Worm (Caenorhabditis elegans) whole organism, early embryonic: ENCODE results near the gene cha-1.
"Not testable (repeated sequence)": the region's sequence is repeated elsewhere in the genome, so short reads cannot be mapped to it uniquely, and the experiment has no call there.

Source experiments
- B0310.2 ChIP-seq: sonication (generic microtip); optimal IDR thresholded peaks from 2 replicates; lab custom pipeline; 2016; ENCODE audit warnings: mild to moderate bottlenecking, missing genetic modification characterization, missing compliant biosample characterization
- F13C5.2 ChIP-seq: sonication (generic microtip); optimal IDR thresholded peaks from 2 replicates; lab custom pipeline; 2017; ENCODE audit warnings: mild to moderate bottlenecking, missing genetic modification characterization, inconsistent platforms, missing compliant biosample characterization
- aly-1 ChIP-seq: sonication (generic microtip); optimal IDR thresholded peaks from 2 replicates; lab custom pipeline; 2016; ENCODE audit warnings: missing genetic modification characterization, missing compliant biosample characterization
- ama-1 ChIP-seq: fragments of 150-350 bp; optimal IDR thresholded peaks from 2 replicates; lab custom pipeline; 2014
- ceh-13 ChIP-seq: fragments of 200-800 bp; sonication (Bioruptor generic); optimal IDR thresholded peaks from 2 replicates; lab custom pipeline; 2018; ENCODE audit warnings: mild to moderate bottlenecking, missing genetic modification characterization, missing compliant biosample characterization
- ceh-36 ChIP-seq: sonication (generic microtip); optimal IDR thresholded peaks from 2 replicates; lab custom pipeline; 2016; ENCODE audit warnings: missing genetic modification characterization, inconsistent platforms, missing compliant biosample characterization
- ets-7 ChIP-seq: sonication (generic microtip); optimal IDR thresholded peaks from 2 replicates; lab custom pipeline; 2016; ENCODE audit warnings: missing genotype, missing genetic modification characterization, missing compliant biosample characterization
- flt-1 ChIP-seq: fragments of 200-800 bp; sonication (Bioruptor generic); IDR thresholded peaks from 2 replicates; pipeline ENCODE4 v1.3.6; 2022; ENCODE audit warnings: missing genetic modification characterization, missing compliant biosample characterization
- hmbx-1 ChIP-seq: sonication (generic microtip); optimal IDR thresholded peaks from 2 replicates; lab custom pipeline; 2016; ENCODE audit warnings: mild to moderate bottlenecking, missing genetic modification characterization, missing compliant biosample characterization
- hmg-4 ChIP-seq: fragments of 200-800 bp; sonication (Bioruptor generic); optimal IDR thresholded peaks from 2 replicates; lab custom pipeline; 2018; ENCODE audit warnings: mild to moderate bottlenecking, missing genetic modification characterization, missing compliant biosample characterization
- hnd-1 ChIP-seq: sonication (generic microtip); optimal IDR thresholded peaks from 2 replicates; lab custom pipeline; 2016; ENCODE audit warnings: missing genetic modification characterization, missing compliant biosample characterization
- pes-1 ChIP-seq: fragments of 200-800 bp; sonication (Bioruptor generic); IDR thresholded peaks from 2 replicates; pipeline ENCODE4 v1.3.6; 2022; ENCODE audit warnings: missing genetic modification reagents, missing genetic modification characterization, missing compliant biosample characterization
- scrt-1 ChIP-seq: fragments of 200-800 bp; sonication (Bioruptor generic); IDR thresholded peaks from 2 replicates; pipeline ENCODE4 v1.3.6; 2022; ENCODE audit warnings: missing genetic modification characterization, missing compliant biosample characterization
- sea-1 ChIP-seq: fragments of 200-800 bp; sonication (Bioruptor generic); conservative IDR thresholded peaks from 2 replicates; pipeline ENCODE4 v1.3.6; 2022; ENCODE audit warnings: missing genetic modification characterization, missing compliant biosample characterization
- tbx-11 ChIP-seq: fragments of 200-800 bp; sonication (Bioruptor generic); IDR thresholded peaks from 2 replicates; pipeline ENCODE4 v1.3.6; 2022; ENCODE audit warnings: missing genetic modification characterization, missing compliant biosample characterization
- tbx-37 ChIP-seq: fragments of 200-800 bp; sonication (Bioruptor generic); conservative IDR thresholded peaks from 2 replicates; pipeline ENCODE4 v1.3.6; 2022; ENCODE audit warnings: missing genetic modification reagents, missing genetic modification characterization, missing compliant biosample characterization
- tra-4 ChIP-seq: sonication (generic microtip); optimal IDR thresholded peaks from 2 replicates; lab custom pipeline; 2017; ENCODE audit warnings: missing genetic modification characterization, missing compliant biosample characterization

cha-1 gene

DNA sequence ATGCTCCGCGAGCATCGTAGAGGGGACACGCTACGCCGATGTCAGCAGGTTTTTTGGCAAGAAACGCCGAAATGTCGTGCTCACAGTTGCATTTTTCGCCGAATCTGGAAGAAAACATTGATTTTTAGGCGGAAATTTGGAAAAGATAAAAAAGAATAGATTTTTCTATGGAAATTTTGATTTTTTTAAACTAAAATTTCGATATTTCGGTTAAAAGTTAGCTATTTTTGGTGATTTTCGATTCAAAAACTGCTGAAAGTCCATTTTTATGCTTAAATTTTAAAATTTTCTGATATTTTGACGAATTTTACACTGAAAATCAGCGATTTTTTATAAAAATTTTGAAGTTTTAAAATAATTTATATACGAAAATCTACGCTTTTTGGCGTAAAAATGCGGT, 27.1 kb downstream of the cha-1 start:
- no peak for TF ChIP-seq hmg-4 (GFP tag; lab: Kevin White, UChicago)
- no peak for TF ChIP-seq ceh-36
- TF ChIP-seq tra-4 (tag; lab: Kevin White, UChicago): no peak
- TF ChIP-seq ama-1 (lab: Kevin White, UChicago): no peak
- no peak for TF ChIP-seq sea-1
- no peak for TF ChIP-seq pes-1 (GFP tag; lab: Robert Waterston, UW)
- no peak for TF ChIP-seq ceh-13
- no peak for TF ChIP-seq ets-7 (tag; lab: Kevin White, UChicago)
- TF ChIP-seq hmbx-1: no peak
- TF ChIP-seq scrt-1 (GFP tag; lab: Robert Waterston, UW): no peak
- no peak for TF ChIP-seq B0310.2
- TF ChIP-seq tbx-37 (GFP tag; lab: Robert Waterston, UW): no peak
- TF ChIP-seq F13C5.2 (tag; lab: Kevin White, UChicago): no peak
- TF ChIP-seq aly-1 (tag; lab: Kevin White, UChicago): no peak
- no peak for TF ChIP-seq hnd-1 (tag; lab: Kevin White, UChicago)
- TF ChIP-seq tbx-11 (GFP tag; lab: Robert Waterston, UW): no peak
- TF ChIP-seq flt-1 (GFP tag; lab: Robert Waterston, UW): no peak

- no peak for TF ChIP-seq hmbx-1
- no peak for TF ChIP-seq hnd-1 (tag; lab: Kevin White, UChicago)
- no peak for TF ChIP-seq tbx-37 (GFP tag; lab: Robert Waterston, UW)
- no peak for TF ChIP-seq B0310.2
- TF ChIP-seq tbx-11 (GFP tag; lab: Robert Waterston, UW): no peak
- no peak for TF ChIP-seq ama-1 (lab: Kevin White, UChicago)
- TF ChIP-seq ceh-13: no peak
- no peak for TF ChIP-seq sea-1
- no peak for TF ChIP-seq pes-1 (GFP tag; lab: Robert Waterston, UW)
- no peak for TF ChIP-seq F13C5.2 (tag; lab: Kevin White, UChicago)
- TF ChIP-seq aly-1 (tag; lab: Kevin White, UChicago): no peak
- TF ChIP-seq tra-4 (tag; lab: Kevin White, UChicago): no peak
- TF ChIP-seq scrt-1 (GFP tag; lab: Robert Waterston, UW): no peak
- TF ChIP-seq hmg-4 (GFP tag; lab: Kevin White, UChicago): no peak
Observed at ce11 chrIV:3593513-3593912, 31.0 kb downstream of the cha-1 start, which contains the start of gene taf-2. TSS of gene taf-2 (minus strand) at chrIV:3593613.

ce11 chrIV:3590821-3591220, 33.7 kb downstream of the cha-1 start:
- TF ChIP-seq pes-1 (GFP tag; lab: Robert Waterston, UW) (no peak), tbx-11 (GFP tag; lab: Robert Waterston, UW) (no peak), tbx-37 (GFP tag; lab: Robert Waterston, UW) (no peak), ceh-13 (no peak), hmbx-1 (no peak), scrt-1 (GFP tag; lab: Robert Waterston, UW) (no peak), aly-1 (tag; lab: Kevin White, UChicago) (no peak), sea-1 (no peak), flt-1 (GFP tag; lab: Robert Waterston, UW) (no peak), hnd-1 (tag; lab: Kevin White, UChicago) (no peak)

DNA sequence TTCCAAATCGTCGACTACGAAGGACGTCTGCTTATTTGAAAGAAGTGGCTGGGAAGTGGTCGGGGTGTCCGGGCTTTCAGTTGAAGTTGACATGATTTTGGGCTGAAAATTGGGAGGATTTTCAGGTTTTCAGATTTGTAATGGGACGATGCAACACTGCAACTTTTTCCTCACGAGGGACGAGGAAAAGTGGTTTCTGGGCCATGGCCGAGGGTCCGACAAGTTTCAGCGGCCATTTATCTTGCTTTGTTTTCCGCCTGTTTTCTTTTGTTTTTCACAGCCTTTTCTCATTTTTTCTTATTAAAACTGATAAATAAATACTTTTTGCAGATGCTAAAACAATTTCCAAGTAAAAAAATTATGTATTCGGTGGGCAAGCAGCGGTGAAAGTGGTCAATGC, 41.7 kb downstream of the cha-1 start, which contains the start of gene blos-7:
Gene blos-7 (minus strand): TSS at position 101 of the 400 bp plus-strand sequence.
- TF ChIP-seq F13C5.2 (tag; lab: Kevin White, UChicago); B0310.2; hnd-1 (tag; lab: Kevin White, UChicago): not testable (repeated sequence)

DNA sequence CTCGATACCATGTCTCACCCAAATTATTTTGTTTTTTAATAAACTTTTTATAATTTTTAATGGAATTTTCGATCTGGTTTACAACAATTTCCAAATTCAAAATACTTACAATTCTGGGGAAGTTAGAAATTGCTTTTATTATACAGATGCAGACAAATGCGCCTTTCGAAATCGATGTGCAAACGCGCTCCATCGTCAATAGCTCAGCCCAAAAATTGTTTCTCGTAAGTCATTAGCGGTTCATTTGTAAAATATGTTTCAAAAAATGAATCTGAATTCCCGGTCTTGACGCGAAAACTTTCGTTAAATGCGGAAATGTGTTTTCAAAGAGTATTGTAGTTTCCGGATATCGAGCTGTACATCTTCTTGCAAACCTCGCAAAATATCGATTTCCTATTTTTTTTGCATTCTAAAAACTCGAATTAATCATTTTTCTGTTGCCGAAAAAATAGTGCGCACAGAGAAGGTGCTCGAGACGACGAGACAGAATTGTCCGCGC, 45.0 kb downstream of the cha-1 start, which contains the start of gene Y37E11B.1:
Gene Y37E11B.1 (plus strand): TSS at position 145 of the 499 bp plus-strand sequence.
- no peak for TF ChIP-seq ama-1 (lab: Kevin White, UChicago)
- no peak for TF ChIP-seq ceh-36
- no peak for TF ChIP-seq F13C5.2 (tag; lab: Kevin White, UChicago)
- no peak for TF ChIP-seq hnd-1 (tag; lab: Kevin White, UChicago)
- TF ChIP-seq hmbx-1: no peak
- no peak for TF ChIP-seq sea-1
- no peak for TF ChIP-seq ceh-13
- TF ChIP-seq tbx-37 (GFP tag; lab: Robert Waterston, UW): no peak
- no peak for TF ChIP-seq hmg-4 (GFP tag; lab: Kevin White, UChicago)
- no peak for TF ChIP-seq aly-1 (tag; lab: Kevin White, UChicago)
- no peak for TF ChIP-seq pes-1 (GFP tag; lab: Robert Waterston, UW)
- TF ChIP-seq tra-4 (tag; lab: Kevin White, UChicago): no peak
- no peak for TF ChIP-seq B0310.2
- TF ChIP-seq ets-7 (tag; lab: Kevin White, UChicago): no peak
- TF ChIP-seq flt-1 (GFP tag; lab: Robert Waterston, UW): no peak
- TF ChIP-seq tbx-11 (GFP tag; lab: Robert Waterston, UW): no peak
- TF ChIP-seq scrt-1 (GFP tag; lab: Robert Waterston, UW): no peak

- TF ChIP-seq sea-1 (no peak), tbx-11 (GFP tag; lab: Robert Waterston, UW) (no peak), hnd-1 (tag; lab: Kevin White, UChicago) (no peak), ets-7 (tag; lab: Kevin White, UChicago) (no peak), scrt-1 (GFP tag; lab: Robert Waterston, UW) (no peak), pes-1 (GFP tag; lab: Robert Waterston, UW) (no peak), F13C5.2 (tag; lab: Kevin White, UChicago) (no peak), B0310.2 (no peak), tra-4 (tag; lab: Kevin White, UChicago) (no peak), hmbx-1 (no peak), ama-1 (lab: Kevin White, UChicago) (no peak), hmg-4 (GFP tag; lab: Kevin White, UChicago) (no peak), ceh-13 (no peak)
Observed at ce11 chrIV:3578667-3579066, 45.8 kb downstream of the cha-1 start.

DNA sequence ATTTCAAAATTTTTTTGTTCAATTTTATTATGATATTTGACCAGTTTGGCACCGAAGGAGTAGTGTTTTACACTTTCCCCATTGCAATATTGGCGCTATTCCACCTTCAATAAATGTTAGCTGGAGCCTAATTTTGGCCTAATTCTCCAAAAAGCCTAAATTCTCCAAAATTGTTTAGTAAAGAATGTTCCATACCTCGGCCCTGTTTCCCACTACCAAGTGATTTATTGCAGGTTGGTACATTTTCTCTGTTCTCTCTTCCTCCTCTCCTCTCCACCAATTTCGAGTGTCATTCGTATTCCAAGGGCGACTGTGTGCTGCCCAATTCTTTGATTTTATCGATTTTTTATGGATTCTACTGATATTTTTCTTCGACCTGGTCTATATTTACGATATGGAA, 46.3 kb downstream of the cha-1 start, which contains the start of gene Y37E11B.2:
Gene Y37E11B.2 (plus strand): TSS at position 301 of the 400 bp plus-strand sequence.
- TF ChIP-seq ceh-13 (no peak), tbx-11 (GFP tag; lab: Robert Waterston, UW) (no peak), hmg-4 (GFP tag; lab: Kevin White, UChicago) (no peak), tbx-37 (GFP tag; lab: Robert Waterston, UW) (no peak), ceh-36 (no peak), sea-1 (no peak), flt-1 (GFP tag; lab: Robert Waterston, UW) (no peak), pes-1 (GFP tag; lab: Robert Waterston, UW) (no peak), F13C5.2 (tag; lab: Kevin White, UChicago) (no peak), ets-7 (tag; lab: Kevin White, UChicago) (no peak), tra-4 (tag; lab: Kevin White, UChicago) (no peak), hmbx-1 (no peak), hnd-1 (tag; lab: Kevin White, UChicago) (no peak), scrt-1 (GFP tag; lab: Robert Waterston, UW) (no peak), aly-1 (tag; lab: Kevin White, UChicago) (no peak), ama-1 (lab: Kevin White, UChicago) (no peak)
